Worm (Caenorhabditis elegans) whole organism, L2 larva: ENCODE data around the gene C17G10.1.

Source experiments
- R02D3.7 ChIP-seq: fragments of 150-350 bp; optimal IDR thresholded peaks from 2 replicates; lab custom pipeline; 2014; ENCODE audit warnings: missing biosample characterization, missing genetic modification characterization
- alr-1 ChIP-seq: fragments of 150-350 bp; optimal IDR thresholded peaks from 2 replicates; lab custom pipeline; 2014; ENCODE audit warnings: missing biosample characterization, missing genetic modification characterization
- aly-2 ChIP-seq: fragments of 150-350 bp; optimal IDR thresholded peaks from 2 replicates; lab custom pipeline; 2014; ENCODE audit warnings: missing biosample characterization, missing genetic modification characterization
- ceh-16 ChIP-seq: fragments of 150-350 bp; optimal IDR thresholded peaks from 2 replicates; lab custom pipeline; 2014; ENCODE audit warnings: missing biosample characterization, missing genetic modification characterization
- fos-1 ChIP-seq: fragments of 150-350 bp; optimal IDR thresholded peaks from 2 replicates; lab custom pipeline; 2014; ENCODE audit warnings: missing biosample characterization, missing genetic modification characterization
- lin-13 ChIP-seq: fragments of 150-350 bp; optimal IDR thresholded peaks from 2 replicates; lab custom pipeline; 2014; ENCODE audit warnings: missing biosample characterization, missing genetic modification reagents, missing genetic modification characterization
- mdl-1 ChIP-seq, 2 experiments: fragments of 150-350 bp in 1 of 2; sonication (generic microtip) in 1 of 2; optimal IDR thresholded peaks; 2 replicates each; lab custom pipeline; 2017; ENCODE audit warnings: missing biosample characterization in 2 of 2, missing genetic modification characterization in 2 of 2
- nhr-12 ChIP-seq: fragments of 150-350 bp; optimal IDR thresholded peaks from 2 replicates; lab custom pipeline; 2014; ENCODE audit warnings: missing biosample characterization, missing genetic modification characterization
- snpc-4 ChIP-seq: fragments of 150-350 bp; optimal IDR thresholded peaks from 2 replicates; lab custom pipeline; 2014; ENCODE audit warnings: missing biosample characterization, missing genetic modification characterization
- zag-1 ChIP-seq: fragments of 150-350 bp; optimal IDR thresholded peaks from 2 replicates; lab custom pipeline; 2014; ENCODE audit warnings: missing biosample characterization, missing genetic modification characterization
- ztf-11 ChIP-seq: sonication (generic microtip); optimal IDR thresholded peaks from 2 replicates; lab custom pipeline; 2017; ENCODE audit warnings: missing biosample characterization, missing genetic modification characterization

- TF ChIP-seq lin-13: no peak
- TF ChIP-seq aly-2 (tag; lab: Kevin White, UChicago): no peak
- no peak for TF ChIP-seq ztf-11 (tag; lab: Kevin White, UChicago)
- no peak for TF ChIP-seq snpc-4 (tag; lab: Kevin White, UChicago)
- no peak for TF ChIP-seq mdl-1 (tag; optimal IDR thresholded peaks at IDR 0.05; lab: Kevin White, UChicago)
- TF ChIP-seq fos-1 (tag; lab: Kevin White, UChicago): no peak
- no peak for TF ChIP-seq zag-1
- no peak for TF ChIP-seq ceh-16
- no peak for TF ChIP-seq alr-1 (tag; lab: Kevin White, UChicago)
- no peak for TF ChIP-seq nhr-12 (tag; lab: Kevin White, UChicago)
- TF ChIP-seq R02D3.7: no peak
Observed at ce11 chrII:5587794-5588193, 8.6 kb upstream of the C17G10.1 start.
